Worm (Caenorhabditis elegans): ENCODE measurements around the gene mrps-17.

Gene mrps-17

ce11 chrIII:6411430-6411829, 20.2 kb downstream of the mrps-17 start (continued):
- TF ChIP-seq nhr-85 (tag) (peak; percentile 61), nhr-77 (tag; optimal IDR thresholded peaks at IDR 0.05) (no peak), elt-3 (tag; optimal IDR thresholded peaks at IDR 0.05) (peak in 1 of 6 experiments; percentile 32), egl-13 (tag; optimal IDR thresholded peaks at IDR 0.05) (no peak), irx-1 (tag; optimal IDR thresholded peaks at IDR 0.05) (no peak)

DNA sequence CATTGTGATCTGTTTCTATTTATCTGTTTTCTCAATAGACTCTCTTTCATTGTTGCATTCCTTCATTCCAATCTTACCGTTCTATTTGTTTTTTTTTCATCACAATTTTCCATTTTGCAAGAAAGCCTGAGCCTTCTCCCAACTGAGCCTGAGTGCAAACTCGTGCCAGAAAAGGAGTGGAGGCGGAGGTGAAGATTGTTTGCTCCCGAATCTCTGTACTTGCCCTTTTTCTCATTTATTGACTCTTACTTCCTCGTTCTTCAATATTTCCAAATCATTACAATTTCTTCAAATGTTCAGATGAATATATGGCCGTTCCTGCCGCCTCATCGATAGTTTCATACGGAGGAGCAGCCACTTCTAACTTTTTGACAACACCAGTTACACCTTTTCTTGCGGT, 24.8 kb downstream of the mrps-17 start, which contains the start of gene let-756:
Gene let-756, plus strand, starts transcription at position 301 of the 400 bp plus-strand sequence.
- TF ChIP-seq mab-9 (GFP tag; IDR thresholded peaks at IDR 0.05) = no peak
- no peak for TF ChIP-seq nhr-28 (tag; optimal IDR thresholded peaks at IDR 0.05)
- TF ChIP-seq elt-2 (tag; optimal IDR thresholded peaks at IDR 0.05) = no peak
- TF ChIP-seq nhr-19 (GFP tag; conservative IDR thresholded peaks at IDR 0.05) = no peak
- TF ChIP-seq unc-62 (GFP tag; optimal IDR thresholded peaks at IDR 0.05) = no peak
- TF ChIP-seq Y116A8C.19 (tag; optimal IDR thresholded peaks at IDR 0.05; ENCODE audit: borderline replicate concordance) = no peak
- TF ChIP-seq pag-3 (tag; optimal IDR thresholded peaks at IDR 0.05; ENCODE audit: borderline replicate concordance, insufficient read depth) = no peak
- no peak for TF ChIP-seq vab-15 (tag; optimal IDR thresholded peaks at IDR 0.05)
- no peak for TF ChIP-seq nhr-90 (tag; optimal IDR thresholded peaks at IDR 0.05; ENCODE audit: poor library complexity)
- TF ChIP-seq lsy-2 (tag; optimal IDR thresholded peaks at IDR 0.05) = no peak
- TF ChIP-seq C04F5.9 (tag; optimal IDR thresholded peaks at IDR 0.05) = no peak
- TF ChIP-seq elt-3 (tag; optimal IDR thresholded peaks at IDR 0.05) = no peak
- no peak for TF ChIP-seq zip-4 (GFP tag; optimal IDR thresholded peaks at IDR 0.05)
- TF ChIP-seq nhr-76 (tag; optimal IDR thresholded peaks at IDR 0.05) = no peak
- TF ChIP-seq fos-1 (tag; optimal IDR thresholded peaks at IDR 0.05) = no peak
- no peak for TF ChIP-seq alr-1 (tag; optimal IDR thresholded peaks at IDR 0.05; ENCODE audit: borderline replicate concordance)
- TF ChIP-seq zag-1 (tag; optimal IDR thresholded peaks at IDR 0.05) = no peak
- no peak for TF ChIP-seq dsc-1 (tag; optimal IDR thresholded peaks at IDR 0.05)

DNA sequence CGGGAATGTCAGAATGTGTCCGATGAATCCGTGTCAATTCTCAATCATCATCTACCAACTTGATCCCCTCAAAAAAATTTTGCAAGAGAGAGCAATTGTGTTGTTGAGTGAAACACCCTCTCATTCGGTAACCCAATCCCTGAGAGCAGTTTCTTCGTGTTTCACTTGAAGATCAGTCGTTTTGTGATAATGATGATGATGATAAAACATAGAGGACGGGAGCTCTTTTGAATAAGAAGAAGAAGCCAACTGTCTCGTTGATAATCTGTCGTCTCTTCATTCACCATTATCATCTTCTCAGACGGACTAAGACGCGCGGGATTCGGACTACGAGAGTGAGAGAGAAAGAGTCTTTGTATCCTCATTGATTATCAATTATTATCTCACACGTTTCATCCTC, 26.5 kb downstream of the mrps-17 start:
- TF ChIP-seq xbp-1 (tag; optimal IDR thresholded peaks at IDR 0.05) = no peak
- peak; percentile 65 for TF ChIP-seq rnt-1 (tag; optimal IDR thresholded peaks at IDR 0.05)
- TF ChIP-seq skn-1 (tag; optimal IDR thresholded peaks at IDR 0.05) = peak; percentile 29
- TF ChIP-seq efl-3 (GFP tag; optimal IDR thresholded peaks at IDR 0.05) = no peak
- TF ChIP-seq hpl-2 (GFP tag; optimal IDR thresholded peaks at IDR 0.05) = no peak
- no peak for TF ChIP-seq egl-27 (tag; optimal IDR thresholded peaks at IDR 0.05)
- TF ChIP-seq unc-30 (tag; optimal IDR thresholded peaks at IDR 0.05) = no peak
- no peak for TF ChIP-seq fkh-8 (tag; optimal IDR thresholded peaks at IDR 0.05)
- TF ChIP-seq lin-39 (tag; optimal IDR thresholded peaks at IDR 0.05) = no peak
- TF ChIP-seq ceh-63 (GFP tag; optimal IDR thresholded peaks at IDR 0.05) = no peak
- TF ChIP-seq nhr-11 (tag; optimal IDR thresholded peaks at IDR 0.05) = no peak
- no peak for TF ChIP-seq efl-1 (optimal IDR thresholded peaks at IDR 0.05)
- no peak for TF ChIP-seq efl-1 (GFP tag; optimal IDR thresholded peaks at IDR 0.05 in 1 of 2)
- peak; percentile 36 for TF ChIP-seq ztf-4 (tag; optimal IDR thresholded peaks at IDR 0.05)
- no peak for TF ChIP-seq mef-2 (tag; optimal IDR thresholded peaks at IDR 0.05)
- TF ChIP-seq snu-23 (GFP tag; optimal IDR thresholded peaks at IDR 0.05) = peak; percentile 63
- TF ChIP-seq nhr-28 (tag; optimal IDR thresholded peaks at IDR 0.05) = no peak
- TF ChIP-seq ceh-8 (GFP tag; optimal IDR thresholded peaks at IDR 0.05) = no peak
- peak; percentile 10 for TF ChIP-seq mep-1 (tag; optimal IDR thresholded peaks at IDR 0.05)
- TF ChIP-seq zag-1 (tag; optimal IDR thresholded peaks at IDR 0.05) = no peak
- TF ChIP-seq nhr-19 (GFP tag; conservative IDR thresholded peaks at IDR 0.05) = peak; percentile 39
- TF ChIP-seq egl-13 (tag; optimal IDR thresholded peaks at IDR 0.05) = no peak
- no peak for TF ChIP-seq dsc-1 (tag; optimal IDR thresholded peaks at IDR 0.05)
- TF ChIP-seq nhr-85 (tag) = no peak
- TF ChIP-seq lir-3 (tag; optimal IDR thresholded peaks at IDR 0.05; ENCODE audit: poor library complexity) = peak; percentile 4
- peak; percentile 43 to 57 for TF ChIP-seq lsy-2 (tag; optimal IDR thresholded peaks at IDR 0.05)
- TF ChIP-seq nhr-20 (tag; optimal IDR thresholded peaks at IDR 0.05) = peak; percentile 30
- no peak for TF ChIP-seq mab-9 (GFP tag; IDR thresholded peaks at IDR 0.05)
- no peak for TF ChIP-seq elt-3 (tag; optimal IDR thresholded peaks at IDR 0.05)
- TF ChIP-seq nhr-84 (tag; optimal IDR thresholded peaks at IDR 0.05) = no peak
- no peak for TF ChIP-seq hlh-17 (GFP tag; optimal IDR thresholded peaks at IDR 0.05; ENCODE audit: borderline replicate concordance)
- no peak for TF ChIP-seq nhr-76 (tag; optimal IDR thresholded peaks at IDR 0.05)
- peak; percentile 80 for TF ChIP-seq nhr-71 (tag; optimal IDR thresholded peaks at IDR 0.05)
- no peak for TF ChIP-seq fos-1 (tag; optimal IDR thresholded peaks at IDR 0.05)
- TF ChIP-seq C16A3.4 (tag; optimal IDR thresholded peaks at IDR 0.05) = peak; percentile 4
- TF ChIP-seq lin-14 (GFP tag; optimal IDR thresholded peaks at IDR 0.05) = peak; percentile 71
- TF ChIP-seq vab-15 (tag; optimal IDR thresholded peaks at IDR 0.05) = no peak
- no peak for TF ChIP-seq mdl-1 (tag; optimal IDR thresholded peaks at IDR 0.05)

All from whole organism, L1 larva.